Fruit fly (Drosophila melanogaster): ENCODE data around the gene CG18281.

dm6 chr3L:20470991-20471498 lies 28.6 kb upstream of the CG18281 start:
- no peak for TF ChIP-seq CTCF (optimal IDR thresholded peaks at IDR 0.05)
- no peak for TF ChIP-seq CG8478 (optimal IDR thresholded peaks at IDR 0.05)
